Fruit fly (Drosophila melanogaster) whole organism, embryonic: Measurements from ENCODE around the gene Zwilch.

Experiments used
- CG11398 ChIP-seq: fragments of 200-800 bp; sonication (Bioruptor generic); optimal IDR thresholded peaks from 2 replicates; lab custom pipeline; 2016; ENCODE audit warnings: missing biosample characterization, missing genetic modification characterization
- CG12104 ChIP-seq: fragments of 200-800 bp; sonication (Bioruptor generic); optimal IDR thresholded peaks from 3 replicates; lab custom pipeline; 2016; ENCODE audit warnings: missing biosample characterization, missing genetic modification characterization
- CG12299 ChIP-seq: fragments of 200-800 bp; sonication (Bioruptor generic); optimal IDR thresholded peaks from 2 replicates; lab custom pipeline; 2018; ENCODE audit warnings: missing biosample characterization, mild to moderate bottlenecking, missing genetic modification characterization
- CG1233 ChIP-seq: fragments of 200-800 bp; sonication (Bioruptor generic); optimal IDR thresholded peaks from 4 replicates; lab custom pipeline; 2018; ENCODE audit warnings: missing biosample characterization, mild to moderate bottlenecking, missing genetic modification characterization
- CG12659 ChIP-seq: fragments of 200-800 bp; sonication (Bioruptor generic); optimal IDR thresholded peaks from 3 replicates; lab custom pipeline; 2017; ENCODE audit warnings: mild to moderate bottlenecking, missing biosample characterization, missing genetic modification reagents, missing genetic modification characterization
- CG13624 ChIP-seq: fragments of 200-800 bp; sonication (Bioruptor generic); optimal IDR thresholded peaks from 2 replicates; lab custom pipeline; 2016; ENCODE audit warnings: missing biosample characterization, missing genetic modification characterization
- CG15479 ChIP-seq: fragments of 200-800 bp; sonication (Bioruptor generic); optimal IDR thresholded peaks from 3 replicates; lab custom pipeline; 2019; ENCODE audit warnings: missing biosample characterization, mild to moderate bottlenecking, missing genetic modification characterization, moderate library complexity
- CG16813 ChIP-seq: fragments of 200-800 bp; sonication (Bioruptor generic); IDR thresholded peaks from 3 replicates; pipeline ENCODE4 v1.3.6; 2022; ENCODE audit warnings: missing biosample characterization, missing genetic modification characterization; ENCODE audit not compliant: partially characterized antibody
- CG17912 ChIP-seq: fragments of 200-800 bp; sonication (Bioruptor generic); optimal IDR thresholded peaks from 2 replicates; lab custom pipeline; 2018; ENCODE audit warnings: missing biosample characterization, mild to moderate bottlenecking, missing genetic modification characterization
- CG1792 ChIP-seq: fragments of 200-800 bp; sonication (Bioruptor generic); optimal IDR thresholded peaks from 2 replicates; lab custom pipeline; 2016; ENCODE audit warnings: missing biosample characterization, missing genetic modification characterization
- CG18262 ChIP-seq: fragments of 200-800 bp; optimal IDR thresholded peaks from 3 replicates; lab custom pipeline; 2019; ENCODE audit warnings: missing biosample characterization, mild to moderate bottlenecking, missing genetic modification characterization, moderate library complexity
- CG18599 ChIP-seq: fragments of 200-800 bp; sonication (Bioruptor generic); optimal IDR thresholded peaks from 3 replicates; lab custom pipeline; 2017; ENCODE audit warnings: missing biosample characterization, missing genetic modification characterization, mild to moderate bottlenecking, moderate library complexity, missing genetic modification reagents
- CG2199 ChIP-seq: fragments of 200-800 bp; sonication (Bioruptor generic); IDR thresholded peaks from 3 replicates; pipeline ENCODE4 v1.3.6; 2022; ENCODE audit warnings: missing biosample characterization, missing genetic modification characterization
- CG2875 ChIP-seq: fragments of 200-800 bp; sonication (Bioruptor generic); optimal IDR thresholded peaks from 2 replicates; lab custom pipeline; 2017; ENCODE audit warnings: missing biosample characterization, mild to moderate bottlenecking, missing genetic modification characterization, missing genetic modification reagents
- CG31224 ChIP-seq: fragments of 200-800 bp; sonication (Bioruptor generic); IDR thresholded peaks from 2 replicates; pipeline ENCODE4 v1.3.6; 2022; ENCODE audit warnings: missing biosample characterization, missing genetic modification characterization
- CG34376 ChIP-seq: fragments of 200-800 bp; sonication (Bioruptor generic); optimal IDR thresholded peaks from 2 replicates; lab custom pipeline; 2018; ENCODE audit warnings: missing biosample characterization, mild to moderate bottlenecking, missing genetic modification characterization
- CG3847 ChIP-seq: fragments of 200-800 bp; sonication (Bioruptor generic); IDR thresholded peaks from 2 replicates; pipeline ENCODE4 v1.3.6; 2022; ENCODE audit warnings: missing biosample characterization, missing genetic modification characterization
- CG4360 ChIP-seq: fragments of 200-800 bp; sonication (Bioruptor generic); IDR thresholded peaks from 2 replicates; pipeline ENCODE4 v1.3.6; 2022; ENCODE audit warnings: missing biosample characterization, missing genetic modification characterization
- CG6854 ChIP-seq: fragments of 200-800 bp; sonication (Bioruptor generic); optimal IDR thresholded peaks from 3 replicates; lab custom pipeline; 2017; ENCODE audit warnings: missing biosample characterization, mild to moderate bottlenecking, missing genetic modification characterization
- CG8478 ChIP-seq: fragments of >200 bp; optimal IDR thresholded peaks from 2 replicates; lab custom pipeline; 2018
- D19B ChIP-seq: fragments of 200-800 bp; sonication (Bioruptor generic); optimal IDR thresholded peaks from 2 replicates; lab custom pipeline; 2017; ENCODE audit warnings: missing biosample characterization, mild to moderate bottlenecking, missing genetic modification characterization
- Dp ChIP-seq: fragments of 200-800 bp; sonication (Bioruptor generic); optimal IDR thresholded peaks from 2 replicates; lab custom pipeline; 2018; ENCODE audit warnings: missing biosample characterization, mild to moderate bottlenecking, missing genetic modification characterization, moderate library complexity
- Mrtf ChIP-seq: fragments of 200-800 bp; sonication (Bioruptor generic); IDR thresholded peaks from 3 replicates; pipeline ENCODE4 v1.3.6; 2022; ENCODE audit warnings: missing biosample characterization, missing genetic modification characterization
- Usf ChIP-seq: fragments of 200-800 bp; sonication (Bioruptor generic); optimal IDR thresholded peaks from 2 replicates; lab custom pipeline; 2017; ENCODE audit warnings: missing genotype, missing biosample characterization, missing genetic modification characterization
- Vsx1 ChIP-seq: fragments of 200-800 bp; sonication (Bioruptor generic); optimal IDR thresholded peaks from 2 replicates; lab custom pipeline; 2017; ENCODE audit warnings: missing biosample characterization, mild to moderate bottlenecking, missing genetic modification characterization, missing genetic modification reagents
- cas ChIP-seq: fragments of 200-800 bp; sonication (Bioruptor generic); IDR thresholded peaks from 2 replicates; pipeline ENCODE4 v1.3.6; 2022; ENCODE audit warnings: missing biosample characterization, missing genetic modification characterization
- cato ChIP-seq: fragments of 200-800 bp; sonication (Bioruptor generic); optimal IDR thresholded peaks from 2 replicates; lab custom pipeline; 2016; ENCODE audit warnings: missing biosample characterization, missing genetic modification characterization, borderline replicate concordance
- chn ChIP-seq: fragments of 200-800 bp; sonication (Bioruptor generic); optimal IDR thresholded peaks from 2 replicates; lab custom pipeline; 2016; ENCODE audit warnings: missing biosample characterization, missing genetic modification characterization
- croc ChIP-seq: fragments of 200-800 bp; sonication (Bioruptor generic); conservative IDR thresholded peaks from 3 replicates; pipeline ENCODE4 v1.3.6; 2022; ENCODE audit warnings: missing biosample characterization, missing genetic modification characterization
- eve ChIP-seq, 2 experiments: fragments of >200 bp; optimal IDR thresholded peaks; 2 replicates each; lab custom pipeline; 2017; ENCODE audit warnings: missing biosample characterization in 2 of 2, missing genetic modification characterization in 2 of 2
- exex ChIP-seq: fragments of 200-800 bp; sonication (Bioruptor generic); optimal IDR thresholded peaks from 4 replicates; lab custom pipeline; 2018; ENCODE audit warnings: missing biosample characterization, mild to moderate bottlenecking, missing genetic modification characterization, moderate library complexity
- grn ChIP-seq: fragments of 200-800 bp; sonication (Bioruptor generic); optimal IDR thresholded peaks from 3 replicates; lab custom pipeline; 2017; ENCODE audit warnings: missing biosample characterization, missing genetic modification characterization
- gro ChIP-seq: fragments of 200-800 bp; sonication (Bioruptor generic); optimal IDR thresholded peaks from 2 replicates; lab custom pipeline; 2016; ENCODE audit warnings: missing biosample characterization, missing genetic modification characterization
- jigr1 ChIP-seq: fragments of 200-800 bp; sonication (Bioruptor generic); IDR thresholded peaks from 3 replicates; pipeline ENCODE4 v1.3.6; 2022; ENCODE audit warnings: missing biosample characterization, missing genetic modification characterization
- nau ChIP-seq: fragments of 200-800 bp; sonication (Bioruptor generic); optimal IDR thresholded peaks from 3 replicates; lab custom pipeline; 2017; ENCODE audit warnings: missing biosample characterization, mild to moderate bottlenecking, missing genetic modification characterization, missing genetic modification reagents
- onecut ChIP-seq: fragments of 200-800 bp; sonication (Bioruptor generic); IDR thresholded peaks from 2 replicates; pipeline ENCODE4 v1.3.6; 2022; ENCODE audit warnings: missing biosample characterization, missing genetic modification characterization
- row ChIP-seq: fragments of 200-800 bp; sonication (Bioruptor generic); IDR thresholded peaks from 3 replicates; pipeline ENCODE4 v1.3.6; 2022; ENCODE audit warnings: missing biosample characterization, missing genetic modification characterization
- scrt ChIP-seq: fragments of 200-800 bp; sonication (Bioruptor generic); optimal IDR thresholded peaks from 2 replicates; lab custom pipeline; 2018; ENCODE audit warnings: missing biosample characterization, mild to moderate bottlenecking, missing genetic modification characterization, moderate library complexity
- slp2 ChIP-seq: fragments of 200-800 bp; sonication (Bioruptor generic); optimal IDR thresholded peaks from 2 replicates; lab custom pipeline; 2016; ENCODE audit warnings: missing biosample characterization, missing genetic modification characterization
- sug ChIP-seq: fragments of 200-800 bp; optimal IDR thresholded peaks from 2 replicates; lab custom pipeline; 2019; ENCODE audit warnings: missing biosample characterization, mild to moderate bottlenecking, missing genetic modification characterization, moderate library complexity
- tap ChIP-seq: fragments of 200-800 bp; optimal IDR thresholded peaks from 3 replicates; lab custom pipeline; 2019; ENCODE audit warnings: missing biosample characterization, mild to moderate bottlenecking, missing genetic modification characterization, moderate library complexity
- unpg ChIP-seq: fragments of 200-800 bp; sonication (Bioruptor generic); optimal IDR thresholded peaks from 3 replicates; lab custom pipeline; 2018; ENCODE audit warnings: missing biosample characterization, mild to moderate bottlenecking, missing genetic modification characterization, moderate library complexity
- z ChIP-seq: fragments of 200-800 bp; sonication (Bioruptor generic); IDR thresholded peaks from 3 replicates; pipeline ENCODE4 v1.3.6; 2022; ENCODE audit warnings: missing biosample characterization, missing genetic modification characterization
- zfh1 ChIP-seq: fragments of 200-800 bp; sonication (Bioruptor generic); IDR thresholded peaks from 3 replicates; pipeline ENCODE4 v1.3.6; 2022; ENCODE audit warnings: missing biosample characterization, missing genetic modification characterization

Gene Zwilch

DNA sequence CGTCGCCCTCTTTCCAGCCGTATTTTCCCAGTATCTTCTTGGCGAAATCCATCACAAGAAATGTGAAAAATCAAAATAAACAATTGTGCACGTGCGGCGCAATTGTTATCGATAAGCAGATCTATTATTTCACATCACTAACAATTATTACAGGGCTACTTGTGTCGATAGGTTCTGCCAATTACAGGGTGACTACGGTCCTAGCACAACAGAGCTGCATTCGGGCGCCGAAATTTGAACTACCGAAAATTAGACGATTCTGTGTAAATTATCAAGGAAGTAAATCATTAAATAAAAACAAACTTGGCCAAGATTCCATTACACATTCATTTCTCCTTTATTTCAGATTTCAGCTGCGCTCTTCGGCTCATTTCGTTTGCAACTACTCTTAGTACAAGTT lies 2.7 kb upstream of the Zwilch start, which contains the start of gene CG15561 (continued):
- peak; percentile 98 for TF ChIP-seq Dp (GFP tag; lab: Kevin White, UChicago)
- no peak for TF ChIP-seq CG12299 (tag; lab: Kevin White, UChicago)
- TF ChIP-seq cato: no peak
- no peak for TF ChIP-seq Mrtf (GFP tag; lab: Robert Waterston, UW)
- peak; percentile 73 for TF ChIP-seq CG17912
- TF ChIP-seq slp2 (GFP tag; lab: Kevin White, UChicago): peak; percentile 15
- no peak for TF ChIP-seq Usf (GFP tag; lab: Kevin White, UChicago)
- TF ChIP-seq onecut: peak; percentile 71
- TF ChIP-seq unpg: no peak
- no peak for TF ChIP-seq tap (tag; lab: Kevin White, UChicago)
- no peak for TF ChIP-seq cas (GFP tag; lab: Robert Waterston, UW)

DNA sequence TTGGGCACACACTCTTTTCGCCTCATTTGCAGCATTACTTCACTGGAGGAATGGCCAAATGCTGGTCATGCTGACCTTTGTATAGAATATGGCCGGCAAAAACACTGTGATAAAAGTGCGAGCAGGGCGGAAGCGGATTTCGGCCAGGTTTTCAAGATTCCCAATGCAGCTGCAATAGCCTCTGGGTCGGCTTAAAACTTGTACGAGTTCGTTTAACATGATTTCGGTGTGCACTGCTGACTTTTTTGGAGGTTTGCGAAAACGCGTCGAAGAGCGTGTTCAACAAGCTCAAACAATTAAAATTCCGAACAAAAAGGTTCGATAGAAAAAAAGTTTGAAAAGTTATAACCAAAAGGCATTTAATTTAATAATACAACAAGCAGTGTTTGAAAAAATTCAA lies 2.5 kb downstream of the Zwilch start, which contains the start of gene chp:
Gene chp (minus strand): TSS at position 101 of the 400 bp plus-strand sequence.
- TF ChIP-seq CG12659 (GFP tag; lab: Kevin White, UChicago): no peak
- TF ChIP-seq CG16813 (GFP tag; lab: Robert Waterston, UW): no peak
- no peak for TF ChIP-seq zfh1 (GFP tag; lab: Robert Waterston, UW)
- no peak for TF ChIP-seq z (GFP tag; lab: Robert Waterston, UW)
- TF ChIP-seq gro (GFP tag; lab: Kevin White, UChicago): no peak
- TF ChIP-seq CG11398 (GFP tag; lab: Kevin White, UChicago): no peak
- no peak for TF ChIP-seq CG2199 (GFP tag; lab: Robert Waterston, UW)
- TF ChIP-seq CG31224: no peak
- no peak for TF ChIP-seq jigr1 (GFP tag; lab: Robert Waterston, UW)
- no peak for TF ChIP-seq CG34376 (GFP tag; lab: Kevin White, UChicago)
- no peak for TF ChIP-seq eve (GFP tag; optimal IDR thresholded peaks at IDR 0.05; lab: Kevin White, UChicago)
- TF ChIP-seq nau (GFP tag; lab: Kevin White, UChicago): no peak
- TF ChIP-seq croc (GFP tag; lab: Robert Waterston, UW): no peak
- TF ChIP-seq CG12104 (GFP tag; lab: Kevin White, UChicago): no peak
- no peak for TF ChIP-seq CG18262 (tag; lab: Kevin White, UChicago)
- TF ChIP-seq, all 482 proteins: peak for 0

DNA sequence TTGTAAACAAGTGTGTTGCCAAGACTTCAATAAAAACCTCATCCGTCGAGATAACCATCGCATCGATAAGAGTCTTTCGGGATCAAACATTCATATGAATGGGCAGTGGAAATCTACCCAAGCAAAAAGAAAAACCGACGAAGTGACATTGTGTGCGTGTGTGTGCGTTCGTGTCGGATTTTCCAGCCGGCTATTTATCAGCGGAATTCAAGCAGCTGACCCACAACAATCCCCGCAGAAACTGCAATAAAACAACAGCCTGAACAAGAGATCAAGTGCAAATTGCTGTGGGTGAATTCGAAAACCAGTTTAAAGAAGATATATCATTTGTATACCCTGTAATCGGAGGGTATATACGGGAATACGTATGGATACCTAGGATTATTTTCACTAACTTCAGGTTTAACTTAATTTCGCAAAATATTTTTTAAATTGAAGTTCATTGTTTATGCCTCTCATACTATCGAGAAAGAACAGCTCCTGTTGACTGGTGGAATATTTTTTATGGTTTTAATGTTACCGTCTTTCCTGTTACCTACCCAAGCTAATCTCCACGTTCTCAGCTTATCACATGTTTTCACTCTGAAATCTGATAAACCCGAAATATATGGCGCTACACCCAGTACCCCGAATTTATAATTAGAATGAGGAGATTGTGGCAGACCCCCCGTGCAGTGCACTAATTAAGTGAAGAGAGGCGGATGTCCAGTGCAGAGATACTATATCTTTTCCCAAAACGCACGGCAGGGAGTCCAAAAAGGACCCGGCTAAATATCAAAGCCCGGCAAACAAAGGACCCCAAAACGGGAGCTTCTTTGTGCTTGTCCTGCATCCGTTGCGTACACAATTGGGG lies 15.8 kb downstream of the Zwilch start:
- TF ChIP-seq CG8478: no peak
- peak; percentile 40 for TF ChIP-seq CG34376 (GFP tag; lab: Kevin White, UChicago)
- TF ChIP-seq exex (tag; lab: Kevin White, UChicago): peak; percentile 49
- no peak for TF ChIP-seq CG4360 (GFP tag; lab: Robert Waterston, UW)
- TF ChIP-seq sug (tag; lab: Kevin White, UChicago): peak; percentile 98
- TF ChIP-seq CG18599 (GFP tag; lab: Kevin White, UChicago): peak; percentile 5
- no peak for TF ChIP-seq scrt
- TF ChIP-seq chn: no peak
- peak; percentile 57 for TF ChIP-seq CG15479 (GFP tag; lab: Kevin White, UChicago)
- no peak for TF ChIP-seq CG1792
- TF ChIP-seq CG13624 (GFP tag; lab: Kevin White, UChicago): no peak
- TF ChIP-seq grn (GFP tag; lab: Kevin White, UChicago): peak; percentile 37
- TF ChIP-seq Vsx1 (GFP tag; lab: Kevin White, UChicago): peak; percentile 21
- no peak for TF ChIP-seq CG6854 (GFP tag; lab: Kevin White, UChicago)
- TF ChIP-seq CG1233 (GFP tag; lab: Kevin White, UChicago): no peak
- no peak for TF ChIP-seq CG3847
- TF ChIP-seq D19B: peak; percentile 48
- TF ChIP-seq CG16813 (GFP tag; lab: Robert Waterston, UW): no peak
- TF ChIP-seq row: peak; percentile 27; the same call in 1 of the 3 replicates
- no peak for TF ChIP-seq CG2875 (GFP tag; lab: Kevin White, UChicago)
